Worm (Caenorhabditis elegans) whole organism, L1 larva: ENCODE measurements around the gene acl-13.
A peak's percentile ranks its signal among the peaks of the same experiment; 100 is the strongest.

Source experiments
- C04F5.9 ChIP-seq: sonication (generic microtip); optimal IDR thresholded peaks from 2 replicates; lab custom pipeline; 2016; ENCODE audit warnings: missing genetic modification characterization, missing compliant biosample characterization
- C16A3.4 ChIP-seq: fragments of 150-350 bp; optimal IDR thresholded peaks from 2 replicates; lab custom pipeline; 2014; ENCODE audit warnings: missing biosample characterization, missing genetic modification characterization
- F16B12.6 ChIP-seq: fragments of 150-350 bp; optimal IDR thresholded peaks from 2 replicates; lab custom pipeline; 2014; ENCODE audit warnings: missing biosample characterization, missing genetic modification characterization
- Y116A8C.19 ChIP-seq: sonication (generic microtip); optimal IDR thresholded peaks from 2 replicates; lab custom pipeline; 2016; ENCODE audit warnings: missing compliant biosample characterization, missing genetic modification characterization, borderline replicate concordance
- alr-1 ChIP-seq: fragments of 200-800 bp; sonication (Bioruptor generic); optimal IDR thresholded peaks from 2 replicates; lab custom pipeline; 2018; ENCODE audit warnings: borderline replicate concordance, mild to moderate bottlenecking, missing genetic modification characterization, missing compliant biosample characterization
- aly-2 ChIP-seq: fragments of 150-350 bp; optimal IDR thresholded peaks from 2 replicates; lab custom pipeline; 2014; ENCODE audit warnings: missing biosample characterization, missing genetic modification characterization
- blmp-1 ChIP-seq: fragments of 150-350 bp; optimal IDR thresholded peaks from 2 replicates; lab custom pipeline; 2014; ENCODE audit warnings: missing biosample characterization, missing genetic modification characterization
- ceh-63 ChIP-seq: fragments of 200-800 bp; sonication (Bioruptor generic); optimal IDR thresholded peaks from 2 replicates; lab custom pipeline; 2018; ENCODE audit warnings: mild to moderate bottlenecking, missing genetic modification characterization, missing compliant biosample characterization
- ceh-8 ChIP-seq: fragments of 200-800 bp; sonication (Bioruptor generic); optimal IDR thresholded peaks from 2 replicates; lab custom pipeline; 2018; ENCODE audit warnings: mild to moderate bottlenecking, missing genetic modification characterization, moderate library complexity, missing compliant biosample characterization
- ceh-82 ChIP-seq, 3 experiments: fragments of 150-350 bp in 1 of 3; sonication (generic microtip) in 2 of 3; optimal IDR thresholded peaks; 2 replicates each; lab custom pipeline; 2014 to 2017; ENCODE audit warnings: missing biosample characterization in 3 of 3, missing genetic modification characterization in 3 of 3
- ceh-88 ChIP-seq: fragments of 200-800 bp; sonication (Bioruptor generic); IDR thresholded peaks from 2 replicates; pipeline ENCODE4 v1.3.6; 2022; ENCODE audit warnings: missing genetic modification characterization, missing compliant biosample characterization
- ceh-90 ChIP-seq: sonication (generic microtip); optimal IDR thresholded peaks from 2 replicates; lab custom pipeline; 2016; ENCODE audit warnings: missing genetic modification characterization, missing compliant biosample characterization
- ces-1 ChIP-seq: fragments of 150-350 bp; optimal IDR thresholded peaks from 2 replicates; lab custom pipeline; 2014; ENCODE audit warnings: missing biosample characterization, missing genetic modification reagents, missing genetic modification characterization
- dpl-1 ChIP-seq, 3 experiments: fragments of 150-350 bp in 2 of 3; sonication (generic microtip) in 1 of 3; optimal IDR thresholded peaks; 2 replicates each; lab custom pipeline; 2014 to 2017; ENCODE audit warnings: missing biosample characterization in 3 of 3, missing genetic modification characterization in 3 of 3, missing genetic modification reagents in 3 of 3
- dsc-1 ChIP-seq: sonication (generic microtip); optimal IDR thresholded peaks from 2 replicates; lab custom pipeline; 2016; ENCODE audit warnings: mild to moderate bottlenecking, missing genetic modification characterization, missing compliant biosample characterization
- efl-1 ChIP-seq, 4 experiments: fragments of 150-350 bp; optimal IDR thresholded peaks in 3 of 4; peaks in 1 of 4; 1 replicate in 1 of 4; 2 replicates in 3 of 4; lab custom pipeline; 2014; ENCODE audit warnings: missing biosample characterization in 2 of 4, missing genetic modification characterization in 2 of 4, missing genetic modification reagents in 2 of 4
- egl-27 ChIP-seq, 2 experiments: fragments of 150-350 bp in 1 of 2; sonication (generic microtip); optimal IDR thresholded peaks; 3 replicates each; lab custom pipeline; 2017 to 2018; ENCODE audit warnings: missing biosample characterization in 2 of 2, missing genetic modification characterization in 2 of 2, missing genetic modification reagents in 2 of 2
- elt-2 ChIP-seq: sonication (generic microtip); optimal IDR thresholded peaks from 2 replicates; lab custom pipeline; 2016; ENCODE audit warnings: missing genetic modification characterization, mild to moderate bottlenecking, inconsistent platforms, missing compliant biosample characterization, missing genetic modification reagents
- ets-5 ChIP-seq: fragments of 200-800 bp; sonication (Bioruptor generic); IDR thresholded peaks from 2 replicates; pipeline ENCODE4 v1.3.6; 2022; ENCODE audit warnings: missing genetic modification characterization, missing compliant biosample characterization
- fkh-10 ChIP-seq: sonication (generic microtip); optimal IDR thresholded peaks from 2 replicates; lab custom pipeline; 2017; ENCODE audit warnings: missing biosample characterization, missing genetic modification reagents, missing genetic modification characterization
- fkh-4 ChIP-seq: sonication (generic microtip); optimal IDR thresholded peaks from 2 replicates; lab custom pipeline; 2016; ENCODE audit warnings: missing compliant biosample characterization, missing genetic modification characterization, borderline replicate concordance
- fkh-8 ChIP-seq: sonication (generic microtip); optimal IDR thresholded peaks from 2 replicates; lab custom pipeline; 2016; ENCODE audit warnings: mild to moderate bottlenecking, missing genetic modification characterization, missing compliant biosample characterization
- fos-1 ChIP-seq: fragments of 150-350 bp; optimal IDR thresholded peaks from 2 replicates; lab custom pipeline; 2014; ENCODE audit warnings: missing biosample characterization, missing genetic modification characterization
- grh-1 ChIP-seq: fragments of 200-800 bp; sonication (Bioruptor generic); IDR thresholded peaks from 2 replicates; pipeline ENCODE4 v1.3.6; 2022; ENCODE audit warnings: missing genetic modification reagents, missing genetic modification characterization, missing compliant biosample characterization
- hlh-17 ChIP-seq: fragments of 200-800 bp; sonication (Bioruptor generic); optimal IDR thresholded peaks from 2 replicates; lab custom pipeline; 2018; ENCODE audit warnings: missing genetic modification characterization, mild to moderate bottlenecking, missing compliant biosample characterization, moderate library complexity, borderline replicate concordance
- hlh-4 ChIP-seq: sonication (generic microtip); optimal IDR thresholded peaks from 2 replicates; lab custom pipeline; 2016; ENCODE audit warnings: mild to moderate bottlenecking, missing genetic modification characterization, missing compliant biosample characterization
- isw-1 ChIP-seq: fragments of 200-800 bp; sonication (Bioruptor generic); IDR thresholded peaks from 2 replicates; pipeline ENCODE4 v1.3.6; 2022; ENCODE audit warnings: missing genetic modification characterization, missing compliant biosample characterization
- jun-1 ChIP-seq: fragments of 150-350 bp; optimal IDR thresholded peaks from 2 replicates; lab custom pipeline; 2014; ENCODE audit warnings: missing biosample characterization, missing genetic modification reagents, missing genetic modification characterization
- lin-13 ChIP-seq: fragments of 150-350 bp; optimal IDR thresholded peaks from 2 replicates; lab custom pipeline; 2014; ENCODE audit warnings: missing biosample characterization, missing genetic modification reagents, missing genetic modification characterization
- lin-35 ChIP-seq, 2 experiments: fragments of 150-350 bp; optimal IDR thresholded peaks; 2 replicates each; lab custom pipeline; 2014; ENCODE audit warnings: missing biosample characterization in 2 of 2, missing genetic modification characterization in 2 of 2, missing genetic modification reagents in 2 of 2
- lin-39 ChIP-seq: fragments of 150-350 bp; optimal IDR thresholded peaks from 2 replicates; lab custom pipeline; 2014; ENCODE audit warnings: missing biosample characterization, missing genetic modification reagents, missing genetic modification characterization
- lir-3 ChIP-seq: sonication (generic microtip); optimal IDR thresholded peaks from 2 replicates; lab custom pipeline; 2016; ENCODE audit warnings: mild to moderate bottlenecking, missing genetic modification characterization, moderate library complexity, missing compliant biosample characterization; ENCODE audit not compliant: poor library complexity
- lsy-2 ChIP-seq, 2 experiments: fragments of 150-350 bp; optimal IDR thresholded peaks; 2 replicates each; lab custom pipeline; 2014; ENCODE audit warnings: missing biosample characterization in 2 of 2, missing genetic modification characterization in 2 of 2
- mdl-1 ChIP-seq, 2 experiments: fragments of 150-350 bp; optimal IDR thresholded peaks; 2 replicates each; lab custom pipeline; 2014 to 2017; ENCODE audit warnings: missing biosample characterization in 2 of 2, missing genetic modification characterization in 2 of 2, inconsistent platforms in 1 of 2
- mep-1 ChIP-seq: fragments of 150-350 bp; optimal IDR thresholded peaks from 2 replicates; lab custom pipeline; 2014; ENCODE audit warnings: missing biosample characterization, missing genetic modification characterization
- nhr-12 ChIP-seq: sonication (generic microtip); optimal IDR thresholded peaks from 2 replicates; lab custom pipeline; 2017; ENCODE audit warnings: missing biosample characterization, missing genetic modification characterization
- nhr-19 ChIP-seq: fragments of 200-800 bp; sonication (Bioruptor generic); conservative IDR thresholded peaks from 2 replicates; pipeline ENCODE4 v1.3.6; 2022; ENCODE audit warnings: missing genetic modification characterization, missing compliant biosample characterization
- nhr-20 ChIP-seq: sonication (generic microtip); optimal IDR thresholded peaks from 2 replicates; lab custom pipeline; 2016; ENCODE audit warnings: mild to moderate bottlenecking, missing genetic modification characterization, missing compliant biosample characterization
- nhr-28 ChIP-seq: fragments of 150-350 bp; optimal IDR thresholded peaks from 2 replicates; lab custom pipeline; 2014; ENCODE audit warnings: missing biosample characterization, missing genetic modification characterization
- nhr-47 ChIP-seq: sonication (generic microtip); optimal IDR thresholded peaks from 2 replicates; lab custom pipeline; 2016; ENCODE audit warnings: mild to moderate bottlenecking, missing genetic modification characterization, moderate library complexity, missing compliant biosample characterization
- nhr-76 ChIP-seq: sonication (generic microtip); optimal IDR thresholded peaks from 2 replicates; lab custom pipeline; 2017; ENCODE audit warnings: missing biosample characterization, missing genetic modification characterization
- pqm-1 ChIP-seq: sonication (generic microtip); optimal IDR thresholded peaks from 3 replicates; lab custom pipeline; 2017; ENCODE audit warnings: missing biosample characterization, missing genetic modification characterization
- skn-1 ChIP-seq: fragments of 150-350 bp; optimal IDR thresholded peaks from 2 replicates; lab custom pipeline; 2014; ENCODE audit warnings: missing biosample characterization, missing genetic modification characterization
- snu-23 ChIP-seq: sonication (generic microtip); optimal IDR thresholded peaks from 2 replicates; lab custom pipeline; 2016; ENCODE audit warnings: missing genetic modification characterization, missing compliant biosample characterization
- sox-4 ChIP-seq: sonication (generic microtip); optimal IDR thresholded peaks from 2 replicates; lab custom pipeline; 2016; ENCODE audit warnings: missing genetic modification characterization, missing compliant biosample characterization
- sup-37 ChIP-seq: fragments of 200-800 bp; sonication (Bioruptor generic); optimal IDR thresholded peaks from 2 replicates; lab custom pipeline; 2018; ENCODE audit warnings: mild to moderate bottlenecking, missing genetic modification characterization, missing compliant biosample characterization
- swsn-7 ChIP-seq: sonication (generic microtip); optimal IDR thresholded peaks from 2 replicates; lab custom pipeline; 2016; ENCODE audit warnings: missing genetic modification characterization, missing compliant biosample characterization
- tlp-1 ChIP-seq: fragments of 150-350 bp; optimal IDR thresholded peaks from 2 replicates; lab custom pipeline; 2014; ENCODE audit warnings: missing biosample characterization, missing genetic modification characterization
- unc-30 ChIP-seq: sonication (generic microtip); optimal IDR thresholded peaks from 2 replicates; lab custom pipeline; 2017; ENCODE audit warnings: missing biosample characterization, missing genetic modification characterization
- unc-62 ChIP-seq: fragments of 150-350 bp; optimal IDR thresholded peaks from 2 replicates; lab custom pipeline; 2014; ENCODE audit warnings: missing biosample characterization, missing genetic modification reagents, missing genetic modification characterization
- unc-86 ChIP-seq: sonication (generic microtip); optimal IDR thresholded peaks from 2 replicates; lab custom pipeline; 2016; ENCODE audit warnings: missing genetic modification characterization, missing compliant biosample characterization
- ztf-4 ChIP-seq: fragments of 150-350 bp; optimal IDR thresholded peaks from 2 replicates; lab custom pipeline; 2014; ENCODE audit warnings: missing biosample characterization, missing genetic modification characterization

The acl-13 gene

ce11 chrIV:12417536-12418195, 7.4 kb downstream of the acl-13 start, which contains the start of gene F08G5.3 (continued):
- TF ChIP-seq nhr-28 (tag; lab: Kevin White, UChicago) (no peak), lin-39 (tag; lab: Kevin White, UChicago) (no peak), tlp-1 (no peak), lsy-2 (tag; optimal IDR thresholded peaks at IDR 0.05; lab: Kevin White, UChicago) (peak; percentile 30 to 62), sup-37 (GFP tag; lab: Kevin White, UChicago) (no peak), sox-4 (tag; lab: Kevin White, UChicago) (no peak), unc-86 (tag; lab: Kevin White, UChicago) (no peak), lin-13 (GFP tag; lab: Kevin White, UChicago) (no peak), fkh-10 (GFP tag; lab: Kevin White, UChicago) (no peak), jun-1 (tag; lab: Kevin White, UChicago) (no peak), nhr-12 (no peak), dsc-1 (peak; percentile 56), ces-1 (GFP tag; lab: Kevin White, UChicago) (no peak), unc-62 (GFP tag; lab: Kevin White, UChicago) (no peak), efl-1 (optimal IDR thresholded peaks at IDR 0.05; lab: Kevin White, UChicago) (peak in 1 of 2 experiments; percentile 43), efl-1 (GFP tag; optimal IDR thresholded peaks at IDR 0.05 in 1 of 2; lab: Kevin White, UChicago) (peak; percentile 17 to 92), ztf-4 (tag; lab: Kevin White, UChicago) (no peak), snu-23 (peak; percentile 62), nhr-19 (GFP tag; lab: Robert Waterston, UW) (peak; percentile 22; the same call in 1 of the 2 replicates), lir-3 (tag; lab: Kevin White, UChicago) (peak; percentile 27), ceh-82 (tag; optimal IDR thresholded peaks at IDR 0.05; lab: Kevin White, UChicago) (peak in 1 of 3 experiments; percentile 8), mdl-1 (tag; optimal IDR thresholded peaks at IDR 0.05; lab: Kevin White, UChicago) (peak in 1 of 2 experiments; percentile 40), egl-27 (tag; optimal IDR thresholded peaks at IDR 0.05; lab: Kevin White, UChicago) (no peak), lin-35 (GFP tag; optimal IDR thresholded peaks at IDR 0.05; lab: Kevin White, UChicago) (peak; percentile 25 to 69), F16B12.6 (tag; lab: Kevin White, UChicago) (no peak), alr-1 (tag; lab: Kevin White, UChicago) (no peak), mep-1 (tag; lab: Kevin White, UChicago) (peak; percentile 21), ets-5 (GFP tag; lab: Robert Waterston, UW) (no peak), skn-1 (tag; lab: Kevin White, UChicago) (no peak), fkh-8 (tag; lab: Kevin White, UChicago) (no peak), Y116A8C.19 (no peak), nhr-76 (tag; lab: Kevin White, UChicago) (no peak), nhr-20 (tag; lab: Kevin White, UChicago) (peak; percentile 50), pqm-1 (tag; lab: Kevin White, UChicago) (no peak), hlh-4 (tag; lab: Kevin White, UChicago) (no peak), aly-2 (tag; lab: Kevin White, UChicago) (no peak), elt-2 (tag; lab: Kevin White, UChicago) (peak; percentile 30), ceh-88 (GFP tag; lab: Robert Waterston, UW) (no peak), hlh-17 (GFP tag; lab: Kevin White, UChicago) (no peak), ceh-63 (no peak), swsn-7 (tag; lab: Kevin White, UChicago) (peak; percentile 34), fos-1 (no peak), dpl-1 (GFP tag; optimal IDR thresholded peaks at IDR 0.05; lab: Kevin White, UChicago) (peak in 2 of 3 experiments; percentile 16 to 27), blmp-1 (tag; lab: Kevin White, UChicago) (no peak), isw-1 (no peak), C04F5.9 (tag; lab: Kevin White, UChicago) (no peak), fkh-4 (tag; lab: Kevin White, UChicago) (no peak), C16A3.4 (peak; percentile 41), ceh-8 (GFP tag; lab: Kevin White, UChicago) (no peak), nhr-47 (tag; lab: Kevin White, UChicago) (peak; percentile 49), ceh-90 (no peak), unc-30 (tag; lab: Kevin White, UChicago) (no peak), grh-1 (GFP tag; lab: Robert Waterston, UW) (no peak)
